Worm (Caenorhabditis elegans): ENCODE measurements around the gene W06A7.2.
A peak's percentile ranks its signal among the peaks of the same experiment; 100 is the strongest.

DNA sequence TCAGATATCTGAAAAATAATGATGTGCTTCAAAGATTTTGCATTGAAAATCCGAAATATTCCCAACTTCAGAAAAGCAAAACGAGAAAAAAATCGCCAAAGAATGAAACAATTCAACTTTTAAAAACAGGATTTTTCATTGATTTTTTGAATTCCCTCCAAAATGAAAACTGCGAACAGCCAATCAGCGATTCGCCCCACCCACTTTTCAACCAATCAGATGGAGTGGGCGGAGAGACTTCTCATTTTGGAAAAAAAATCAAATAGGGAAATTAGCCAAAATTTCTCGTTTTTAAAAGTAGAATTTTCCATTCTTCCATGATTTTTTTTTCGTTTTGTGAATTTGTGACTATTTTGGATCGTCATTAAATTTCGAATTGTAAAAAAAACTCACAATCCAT lies 36.9 kb upstream of the W06A7.2 start:
- TF ChIP-seq fkh-10 (GFP tag; optimal IDR thresholded peaks at IDR 0.05) (no peak), unc-62 (GFP tag; optimal IDR thresholded peaks at IDR 0.05) (no peak), nhr-11 (tag; optimal IDR thresholded peaks at IDR 0.05) (no peak), skn-1 (tag; optimal IDR thresholded peaks at IDR 0.05) (no peak), nfya-1 (tag; optimal IDR thresholded peaks at IDR 0.05; ENCODE audit: insufficient read depth) (peak; percentile 91), ceh-16 (tag; optimal IDR thresholded peaks at IDR 0.05) (no peak), snpc-4 (tag; optimal IDR thresholded peaks at IDR 0.05) (no peak), mdl-1 (tag; optimal IDR thresholded peaks at IDR 0.05) (no peak), ama-1 (optimal IDR thresholded peaks at IDR 0.05) (no peak)

Measured in whole organism, L3 larva.